Fruit fly (Drosophila melanogaster) whole organism, embryonic: ENCODE data around the gene CG5969.

Source experiments
- Adf1 ChIP-seq: fragments of 200-800 bp; sonication (Bioruptor generic); IDR thresholded peaks from 2 replicates; pipeline ENCODE4 v1.3.6; 2022; ENCODE audit warnings: missing biosample characterization, missing genetic modification characterization
- Asciz ChIP-seq: fragments of 200-800 bp; sonication (Bioruptor generic); optimal IDR thresholded peaks from 2 replicates; lab custom pipeline; 2017; ENCODE audit warnings: missing biosample characterization, mild to moderate bottlenecking, missing genetic modification characterization, missing genetic modification reagents
- CG10321 ChIP-seq: fragments of 200-800 bp; sonication (Bioruptor generic); IDR thresholded peaks from 2 replicates; pipeline ENCODE4 v1.3.6; 2022; ENCODE audit warnings: missing biosample characterization, missing genetic modification characterization
- CG1233 ChIP-seq: fragments of 200-800 bp; sonication (Bioruptor generic); optimal IDR thresholded peaks from 4 replicates; lab custom pipeline; 2018; ENCODE audit warnings: missing biosample characterization, mild to moderate bottlenecking, missing genetic modification characterization
- CG12769 ChIP-seq: fragments of 200-800 bp; sonication (Bioruptor generic); optimal IDR thresholded peaks from 2 replicates; lab custom pipeline; 2019; ENCODE audit warnings: missing biosample characterization, mild to moderate bottlenecking, missing genetic modification characterization, moderate library complexity
- CG13775 ChIP-seq: fragments of 200-800 bp; sonication (Bioruptor generic); optimal IDR thresholded peaks from 3 replicates; lab custom pipeline; 2017; ENCODE audit warnings: missing biosample characterization, mild to moderate bottlenecking, missing genetic modification characterization
- CG15514 ChIP-seq: fragments of 200-800 bp; sonication (Bioruptor generic); optimal IDR thresholded peaks from 3 replicates; lab custom pipeline; 2017; ENCODE audit warnings: missing biosample characterization, missing genetic modification characterization, mild to moderate bottlenecking, moderate library complexity, missing genetic modification reagents
- CG17568 ChIP-seq: fragments of 200-800 bp; sonication (Bioruptor generic); optimal IDR thresholded peaks from 2 replicates; lab custom pipeline; 2018; ENCODE audit warnings: missing biosample characterization, mild to moderate bottlenecking, missing genetic modification characterization, moderate library complexity
- CG18476 ChIP-seq: fragments of 200-800 bp; sonication (Bioruptor generic); optimal IDR thresholded peaks from 2 replicates; lab custom pipeline; 2016; ENCODE audit warnings: missing biosample characterization, mild to moderate bottlenecking, missing genetic modification characterization
- CG18599 ChIP-seq: fragments of 200-800 bp; sonication (Bioruptor generic); optimal IDR thresholded peaks from 3 replicates; lab custom pipeline; 2017; ENCODE audit warnings: missing biosample characterization, missing genetic modification characterization, mild to moderate bottlenecking, moderate library complexity, missing genetic modification reagents
- CG2129 ChIP-seq: fragments of 200-800 bp; sonication (Bioruptor generic); IDR thresholded peaks from 2 replicates; pipeline ENCODE4 v1.3.6; 2022; ENCODE audit warnings: missing biosample characterization, missing genetic modification characterization; ENCODE audit not compliant: partially characterized antibody
- CG2889 ChIP-seq: fragments of 200-800 bp; sonication (Bioruptor generic); IDR thresholded peaks from 3 replicates; pipeline ENCODE4 v1.3.6; 2022; ENCODE audit warnings: missing biosample characterization, missing genetic modification characterization
- CG30020 ChIP-seq: fragments of 200-800 bp; optimal IDR thresholded peaks from 2 replicates; lab custom pipeline; 2019; ENCODE audit warnings: missing biosample characterization, mild to moderate bottlenecking, missing genetic modification characterization, moderate library complexity
- CG31388 ChIP-seq: fragments of 200-800 bp; sonication (Bioruptor generic); optimal IDR thresholded peaks from 2 replicates; lab custom pipeline; 2016; ENCODE audit warnings: missing biosample characterization, missing genetic modification characterization
- CG33213 ChIP-seq: fragments of 200-800 bp; sonication (Bioruptor generic); optimal IDR thresholded peaks from 3 replicates; lab custom pipeline; 2016; ENCODE audit warnings: missing biosample characterization, missing genetic modification characterization
- CG5180 ChIP-seq: fragments of 200-800 bp; sonication (Bioruptor generic); optimal IDR thresholded peaks from 3 replicates; lab custom pipeline; 2017; ENCODE audit warnings: missing biosample characterization, missing genetic modification characterization, mild to moderate bottlenecking, moderate library complexity, missing genetic modification reagents
- CG5245 ChIP-seq: fragments of 200-800 bp; sonication (Bioruptor generic); optimal IDR thresholded peaks from 3 replicates; lab custom pipeline; 2016; ENCODE audit warnings: missing biosample characterization, missing genetic modification characterization
- CG6689 ChIP-seq: fragments of 200-800 bp; sonication (Bioruptor generic); IDR thresholded peaks from 2 replicates; pipeline ENCODE4 v1.3.6; 2022; ENCODE audit warnings: missing biosample characterization, missing genetic modification characterization
- CG7357 ChIP-seq: fragments of 200-800 bp; sonication (Bioruptor generic); IDR thresholded peaks from 3 replicates; pipeline ENCODE4 v1.3.6; 2022; ENCODE audit warnings: missing biosample characterization, missing genetic modification characterization
- CG7556 ChIP-seq: fragments of 200-800 bp; sonication (Bioruptor generic); optimal IDR thresholded peaks from 2 replicates; lab custom pipeline; 2017; ENCODE audit warnings: missing biosample characterization, mild to moderate bottlenecking, missing genetic modification characterization
- CG9437 ChIP-seq: fragments of 200-800 bp; sonication (Bioruptor generic); optimal IDR thresholded peaks from 2 replicates; lab custom pipeline; 2018; ENCODE audit warnings: missing biosample characterization, mild to moderate bottlenecking, missing genetic modification characterization
- CrebB ChIP-seq: fragments of 200-800 bp; sonication (Bioruptor generic); optimal IDR thresholded peaks from 3 replicates; lab custom pipeline; 2018; ENCODE audit warnings: missing biosample characterization, mild to moderate bottlenecking, missing genetic modification characterization
- Doc2 ChIP-seq: fragments of 200-800 bp; sonication (Bioruptor generic); IDR thresholded peaks from 2 replicates; pipeline ENCODE4 v1.3.6; 2022; ENCODE audit warnings: missing biosample characterization, missing genetic modification characterization
- E2f1 ChIP-seq: fragments of 200-800 bp; sonication (Bioruptor generic); IDR thresholded peaks from 2 replicates; pipeline ENCODE4 v1.3.6; 2022; ENCODE audit warnings: missing biosample characterization, missing genetic modification characterization
- Fer3 ChIP-seq: fragments of 200-800 bp; sonication (Bioruptor generic); optimal IDR thresholded peaks from 2 replicates; lab custom pipeline; 2018; ENCODE audit warnings: missing biosample characterization, mild to moderate bottlenecking, missing genetic modification characterization, moderate library complexity
- MBD-R2 ChIP-seq: fragments of 200-800 bp; sonication (Bioruptor generic); IDR thresholded peaks from 2 replicates; pipeline ENCODE4 v1.3.6; 2022; ENCODE audit warnings: missing biosample characterization, missing genetic modification characterization
- Meics ChIP-seq: fragments of 200-800 bp; sonication (Bioruptor generic); optimal IDR thresholded peaks from 2 replicates; lab custom pipeline; 2017; ENCODE audit warnings: missing biosample characterization, mild to moderate bottlenecking, missing genetic modification characterization
- NC2α ChIP-seq: fragments of 200-800 bp; sonication (Bioruptor generic); optimal IDR thresholded peaks from 2 replicates; lab custom pipeline; 2016; ENCODE audit warnings: missing biosample characterization, missing genetic modification characterization
- Pdp1 ChIP-seq, 2 experiments: fragments of 200-800 bp; sonication (Bioruptor generic); optimal IDR thresholded peaks; 3 replicates each; lab custom pipeline; 2016; ENCODE audit warnings: missing biosample characterization in 2 of 2, missing genetic modification characterization in 2 of 2, mild to moderate bottlenecking in 1 of 2, moderate library complexity in 1 of 2
- Poxn ChIP-seq: fragments of 200-800 bp; sonication (Bioruptor generic); IDR thresholded peaks from 2 replicates; pipeline ENCODE4 v1.3.6; 2022; ENCODE audit warnings: missing biosample characterization, missing genetic modification characterization
- Rx ChIP-seq: fragments of 200-800 bp; sonication (Bioruptor generic); IDR thresholded peaks from 2 replicates; pipeline ENCODE4 v1.3.6; 2022; ENCODE audit warnings: missing biosample characterization, missing genetic modification characterization
- Sry-δ ChIP-seq: fragments of 200-800 bp; sonication (Bioruptor generic); optimal IDR thresholded peaks from 2 replicates; lab custom pipeline; 2016; ENCODE audit warnings: missing biosample characterization, missing genetic modification characterization
- dpn ChIP-seq, 2 experiments: fragments of 200-800 bp; sonication (Bioruptor generic); optimal IDR thresholded peaks; 3 replicates each; lab custom pipeline; 2016; ENCODE audit warnings: missing biosample characterization in 2 of 2, missing genetic modification characterization in 2 of 2
- dysf ChIP-seq: fragments of 200-800 bp; sonication (Bioruptor generic); IDR thresholded peaks from 3 replicates; pipeline ENCODE4 v1.3.6; 2022; ENCODE audit warnings: missing biosample characterization, missing genetic modification characterization
- emc ChIP-seq: fragments of 200-800 bp; sonication (Bioruptor generic); optimal IDR thresholded peaks from 2 replicates; lab custom pipeline; 2016; ENCODE audit warnings: missing biosample characterization, missing genetic modification characterization
- fd102C ChIP-seq: fragments of 200-800 bp; sonication (Bioruptor generic); optimal IDR thresholded peaks from 2 replicates; lab custom pipeline; 2018; ENCODE audit warnings: missing biosample characterization, mild to moderate bottlenecking, missing genetic modification characterization, moderate library complexity
- fru ChIP-seq: fragments of >200 bp; optimal IDR thresholded peaks from 2 replicates; lab custom pipeline; 2017
- h ChIP-seq: fragments of >200 bp; optimal IDR thresholded peaks from 2 replicates; lab custom pipeline; 2017
- ind ChIP-seq: fragments of 200-800 bp; sonication (Bioruptor generic); optimal IDR thresholded peaks from 3 replicates; lab custom pipeline; 2016; ENCODE audit warnings: missing biosample characterization, missing genetic modification characterization
- jing ChIP-seq: fragments of 200-800 bp; sonication (Bioruptor generic); optimal IDR thresholded peaks from 2 replicates; lab custom pipeline; 2018; ENCODE audit warnings: missing biosample characterization, mild to moderate bottlenecking, missing genetic modification characterization
- klu ChIP-seq: fragments of 200-800 bp; sonication (Bioruptor generic); IDR thresholded peaks from 2 replicates; pipeline ENCODE4 v1.3.6; 2022; ENCODE audit warnings: missing biosample characterization, missing genetic modification characterization
- nerfin-2 ChIP-seq: fragments of 200-800 bp; sonication (Bioruptor generic); IDR thresholded peaks from 2 replicates; pipeline ENCODE4 v1.3.6; 2022; ENCODE audit warnings: missing biosample characterization, missing genetic modification characterization; ENCODE audit not compliant: partially characterized antibody
- odd ChIP-seq: fragments of 200-800 bp; sonication (Bioruptor generic); optimal IDR thresholded peaks from 2 replicates; lab custom pipeline; 2017; ENCODE audit warnings: missing biosample characterization, mild to moderate bottlenecking, missing genetic modification characterization
- pho ChIP-seq: fragments of 200-800 bp; sonication (Bioruptor generic); optimal IDR thresholded peaks from 2 replicates; lab custom pipeline; 2016; ENCODE audit warnings: missing biosample characterization, missing genetic modification characterization
- phol ChIP-seq: fragments of 200-800 bp; sonication (Bioruptor generic); optimal IDR thresholded peaks from 3 replicates; lab custom pipeline; 2018; ENCODE audit warnings: missing biosample characterization, mild to moderate bottlenecking, missing genetic modification characterization, moderate library complexity
- seq ChIP-seq: fragments of 200-800 bp; sonication (Bioruptor generic); IDR thresholded peaks from 2 replicates; pipeline ENCODE4 v1.3.6; 2022; ENCODE audit warnings: missing biosample characterization, missing genetic modification characterization
- tgo ChIP-seq: fragments of 200-800 bp; sonication (Bioruptor generic); IDR thresholded peaks from 3 replicates; pipeline ENCODE4 v1.3.6; 2022; ENCODE audit warnings: missing biosample characterization, missing genetic modification characterization
- tna ChIP-seq: fragments of 200-800 bp; sonication (Bioruptor generic); IDR thresholded peaks from 2 replicates; pipeline ENCODE4 v1.3.6; 2022; ENCODE audit warnings: missing biosample characterization, missing genetic modification characterization; ENCODE audit not compliant: partially characterized antibody
- vfl ChIP-seq: fragments of 200-800 bp; sonication (Bioruptor generic); optimal IDR thresholded peaks from 2 replicates; lab custom pipeline; 2016; ENCODE audit warnings: missing biosample characterization, missing genetic modification characterization
- wdn ChIP-seq: fragments of 200-800 bp; sonication (Bioruptor generic); IDR thresholded peaks from 2 replicates; pipeline ENCODE4 v1.3.6; 2022; ENCODE audit warnings: missing biosample characterization, missing genetic modification characterization
- z ChIP-seq: fragments of 200-800 bp; sonication (Bioruptor generic); IDR thresholded peaks from 3 replicates; pipeline ENCODE4 v1.3.6; 2022; ENCODE audit warnings: missing biosample characterization, missing genetic modification characterization

Gene CG5969

dm6 chr3L:20470991-20471498 is 2.5 kb upstream of the CG5969 start (continued):
- TF ChIP-seq emc = no peak
- no peak for TF ChIP-seq nerfin-2
- TF ChIP-seq Pdp1 (GFP tag; optimal IDR thresholded peaks at IDR 0.05; lab: Kevin White, UChicago) = peak in 1 of 2 experiments; percentile 46
- no peak for TF ChIP-seq vfl (GFP tag; lab: Kevin White, UChicago)
- TF ChIP-seq CG12769 (tag; lab: Kevin White, UChicago) = peak; percentile 43
- TF ChIP-seq CG7556 (GFP tag; lab: Kevin White, UChicago) = peak; percentile 40
- 0 out of 2 replicates have a peak, but pooled peaks have one; percentile 15 for TF ChIP-seq CG6689 (GFP tag; lab: Robert Waterston, UW)
- TF ChIP-seq Doc2 (GFP tag; lab: Robert Waterston, UW) = no peak
- TF ChIP-seq wdn (GFP tag; lab: Robert Waterston, UW) = no peak
- peak; percentile 41 for TF ChIP-seq CG18599
- no peak for TF ChIP-seq z
- peak; percentile 1 for TF ChIP-seq Fer3 (tag; lab: Kevin White, UChicago)
- no peak for TF ChIP-seq CrebB (tag; lab: Kevin White, UChicago)
- TF ChIP-seq seq (GFP tag; lab: Robert Waterston, UW) = peak; percentile 69
- 0 out of 2 replicates have a peak, but pooled peaks have one; percentile 19 for TF ChIP-seq CG10321 (GFP tag; lab: Robert Waterston, UW)
- peak; percentile 23 for TF ChIP-seq jing (GFP tag; lab: Kevin White, UChicago)
- no peak for TF ChIP-seq h (lab: Kevin White, UChicago)
- peak; percentile 46 for TF ChIP-seq CG5245 (GFP tag; lab: Kevin White, UChicago)
- peak; percentile 43; the same call in 1 of the 3 replicates for TF ChIP-seq CG2889 (GFP tag; lab: Robert Waterston, UW)
- peak; percentile 70 for TF ChIP-seq odd (GFP tag; lab: Kevin White, UChicago)
- TF ChIP-seq tna (GFP tag; lab: Robert Waterston, UW) = no peak
- peak; percentile 34 for TF ChIP-seq CG17568 (GFP tag; lab: Kevin White, UChicago)
- no peak for TF ChIP-seq pho
- no peak for TF ChIP-seq CG30020
- peak; percentile 53; the same call in 1 of the 2 replicates for TF ChIP-seq E2f1 (GFP tag; lab: Robert Waterston, UW)
- no peak for TF ChIP-seq CG9437 (GFP tag; lab: Kevin White, UChicago)
- TF ChIP-seq CG5180 = peak; percentile 81
- peak; percentile 74 for TF ChIP-seq dysf (GFP tag; lab: Robert Waterston, UW)
- peak; percentile 36; the same call in 2 of the 3 replicates for TF ChIP-seq tgo (GFP tag; lab: Robert Waterston, UW)
- TF ChIP-seq CG7357 (GFP tag; lab: Robert Waterston, UW) = no peak
- TF ChIP-seq ind = peak; percentile 32
- peak; percentile 19 for TF ChIP-seq CG1233
- TF ChIP-seq Asciz (GFP tag; lab: Kevin White, UChicago) = peak; percentile 76
- TF ChIP-seq NC2α (GFP tag; lab: Kevin White, UChicago) = no peak
- TF ChIP-seq MBD-R2 = peak; percentile 30; the same call in 1 of the 2 replicates
- no peak for TF ChIP-seq Sry-δ (GFP tag; lab: Kevin White, UChicago)
- no peak for TF ChIP-seq fd102C
- no peak for TF ChIP-seq Adf1 (GFP tag; lab: Robert Waterston, UW)
- peak; percentile 41; the same call in 1 of the 2 replicates for TF ChIP-seq Rx (GFP tag; lab: Robert Waterston, UW)
- peak in 1 of 2 experiments; percentile 8 for TF ChIP-seq dpn (GFP tag; optimal IDR thresholded peaks at IDR 0.05; lab: Kevin White, UChicago)
- peak; percentile 94 for TF ChIP-seq Meics (GFP tag; lab: Kevin White, UChicago)
- no peak for TF ChIP-seq CG33213 (GFP tag; lab: Kevin White, UChicago)
- peak; percentile 34 for TF ChIP-seq CG13775 (GFP tag; lab: Kevin White, UChicago)
- no peak for TF ChIP-seq fru (lab: Kevin White, UChicago)
- TF ChIP-seq Poxn (GFP tag; lab: Robert Waterston, UW) = no peak
- no peak for TF ChIP-seq CG2129
- peak; percentile 6 for TF ChIP-seq CG18476 (GFP tag; lab: Kevin White, UChicago)
- TF ChIP-seq phol (tag; lab: Kevin White, UChicago) = peak; percentile 63
- TF ChIP-seq CG31388 (GFP tag; lab: Kevin White, UChicago) = no peak
- peak; percentile 38 for TF ChIP-seq CG15514
- TF ChIP-seq klu = no peak
